Fruit fly (Drosophila melanogaster): Measurements from ENCODE around the gene kst.

DNA sequence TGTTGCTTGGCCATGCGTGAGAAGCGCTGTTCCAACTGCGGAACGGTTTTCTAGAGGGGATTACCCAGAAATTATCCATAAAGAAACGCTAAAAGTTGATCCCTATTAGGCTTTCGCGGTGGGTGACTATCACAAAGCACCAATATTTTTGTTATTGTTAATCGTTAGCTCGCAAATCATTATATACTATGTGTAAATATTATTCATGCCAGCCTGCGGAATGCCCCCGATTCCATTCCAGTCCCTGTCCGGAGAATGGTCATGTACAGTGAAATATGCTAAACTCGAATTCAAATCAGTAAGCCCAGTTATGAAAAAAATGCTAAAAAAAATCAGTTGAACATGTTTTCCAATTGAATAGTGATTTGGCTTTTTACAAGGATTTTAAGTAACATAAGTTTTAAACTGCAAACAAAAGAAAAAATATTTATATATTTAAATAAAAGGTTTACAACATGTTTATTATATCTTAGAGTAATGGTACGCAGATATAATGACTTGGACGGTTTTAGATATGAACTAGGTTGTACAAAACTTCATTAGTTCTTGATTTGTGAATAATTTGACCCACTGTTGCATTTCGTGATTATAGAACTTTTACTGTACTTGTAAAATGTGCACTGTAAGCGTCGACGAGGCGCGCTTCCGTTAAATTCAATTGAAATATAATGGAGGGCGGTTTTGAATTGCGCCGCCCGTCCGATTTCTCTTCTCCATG lies 40.7 kb downstream of the kst start:
- no peak for TF ChIP-seq CG1621 (tag; optimal IDR thresholded peaks at IDR 0.05)
- TF ChIP-seq CG11902 (GFP tag; optimal IDR thresholded peaks at IDR 0.05), result no peak
- no peak for TF ChIP-seq eg (GFP tag; IDR thresholded peaks at IDR 0.05)
- no peak for TF ChIP-seq Eip93F (GFP tag; optimal IDR thresholded peaks at IDR 0.05)
- TF ChIP-seq CG15336 (GFP tag; IDR thresholded peaks at IDR 0.05), result no peak
- no peak for TF ChIP-seq Lpt (GFP tag; optimal IDR thresholded peaks at IDR 0.05)
- no peak for TF ChIP-seq CG31627 (GFP tag; optimal IDR thresholded peaks at IDR 0.05)

All from whole organism, prepupa.